Worm (Caenorhabditis elegans) whole organism, L2 larva: ENCODE results near the gene C13B4.1.

Source experiments
- C34F6.9 ChIP-seq: fragments of 150-350 bp; optimal IDR thresholded peaks from 2 replicates; lab custom pipeline; 2014; ENCODE audit warnings: missing biosample characterization, missing genetic modification characterization
- F13H6.1 ChIP-seq: sonication (generic microtip); optimal IDR thresholded peaks from 2 replicates; lab custom pipeline; 2016; ENCODE audit warnings: missing genetic modification characterization, missing compliant biosample characterization
- R02D3.7 ChIP-seq: fragments of 150-350 bp; optimal IDR thresholded peaks from 2 replicates; lab custom pipeline; 2014; ENCODE audit warnings: missing biosample characterization, missing genetic modification characterization
- Y55F3AM.14 ChIP-seq: fragments of 200-800 bp; sonication (Bioruptor generic); optimal IDR thresholded peaks from 2 replicates; lab custom pipeline; 2018; ENCODE audit warnings: mild to moderate bottlenecking, missing genetic modification characterization, missing compliant biosample characterization
- ZK546.5 ChIP-seq: sonication (generic microtip); optimal IDR thresholded peaks from 2 replicates; lab custom pipeline; 2017; ENCODE audit warnings: missing biosample characterization, missing genetic modification characterization
- alr-1 ChIP-seq: fragments of 150-350 bp; optimal IDR thresholded peaks from 2 replicates; lab custom pipeline; 2014; ENCODE audit warnings: missing biosample characterization, missing genetic modification characterization
- aly-2 ChIP-seq: fragments of 150-350 bp; optimal IDR thresholded peaks from 2 replicates; lab custom pipeline; 2014; ENCODE audit warnings: missing biosample characterization, missing genetic modification characterization
- ama-1 ChIP-seq: fragments of 150-350 bp; optimal IDR thresholded peaks from 2 replicates; lab custom pipeline; 2018; ENCODE audit warnings: inconsistent platforms
- blmp-1 ChIP-seq: sonication (generic microtip); optimal IDR thresholded peaks from 2 replicates; lab custom pipeline; 2017; ENCODE audit warnings: missing genetic modification characterization, mild to moderate bottlenecking, missing compliant biosample characterization, antibody characterized with exemption, moderate library complexity; ENCODE audit not compliant: insufficient read depth
- ceh-16 ChIP-seq: fragments of 150-350 bp; optimal IDR thresholded peaks from 2 replicates; lab custom pipeline; 2014; ENCODE audit warnings: missing biosample characterization, missing genetic modification characterization
- ceh-82 ChIP-seq: fragments of 150-350 bp; optimal IDR thresholded peaks from 2 replicates; lab custom pipeline; 2014; ENCODE audit warnings: missing biosample characterization, missing genetic modification characterization
- crh-2 ChIP-seq: sonication (generic microtip); optimal IDR thresholded peaks from 2 replicates; lab custom pipeline; 2017; ENCODE audit warnings: missing biosample characterization, missing genetic modification characterization
- dmd-4 ChIP-seq: sonication (generic microtip); optimal IDR thresholded peaks from 2 replicates; lab custom pipeline; 2017; ENCODE audit warnings: missing biosample characterization, missing genetic modification characterization
- egl-27 ChIP-seq: sonication (generic microtip); optimal IDR thresholded peaks from 3 replicates; lab custom pipeline; 2017; ENCODE audit warnings: missing biosample characterization, missing genetic modification reagents, missing genetic modification characterization
- elt-1 ChIP-seq: fragments of 150-350 bp; optimal IDR thresholded peaks from 2 replicates; lab custom pipeline; 2014; ENCODE audit warnings: missing biosample characterization, missing genetic modification characterization
- elt-3 ChIP-seq: sonication (generic microtip); optimal IDR thresholded peaks from 2 replicates; lab custom pipeline; 2017; ENCODE audit warnings: missing biosample characterization, missing genetic modification characterization
- fos-1 ChIP-seq: fragments of 150-350 bp; optimal IDR thresholded peaks from 2 replicates; lab custom pipeline; 2014; ENCODE audit warnings: missing biosample characterization, missing genetic modification characterization
- gmeb-1 ChIP-seq: fragments of 150-350 bp; optimal IDR thresholded peaks from 2 replicates; lab custom pipeline; 2014; ENCODE audit warnings: missing biosample characterization, missing genetic modification characterization
- lin-11 ChIP-seq: fragments of 150-350 bp; sonication (generic microtip); optimal IDR thresholded peaks from 2 replicates; lab custom pipeline; 2014; ENCODE audit warnings: missing biosample characterization, missing genetic modification characterization, inconsistent platforms, mixed read lengths
- lin-13 ChIP-seq: fragments of 150-350 bp; optimal IDR thresholded peaks from 2 replicates; lab custom pipeline; 2014; ENCODE audit warnings: missing biosample characterization, missing genetic modification reagents, missing genetic modification characterization
- lin-39 ChIP-seq: fragments of 150-350 bp; optimal IDR thresholded peaks from 2 replicates; lab custom pipeline; 2014; ENCODE audit warnings: missing biosample characterization, missing genetic modification reagents, missing genetic modification characterization
- lsy-2 ChIP-seq, 2 experiments: fragments of 150-350 bp in 1 of 2; sonication (generic microtip) in 1 of 2; optimal IDR thresholded peaks; 2 replicates each; lab custom pipeline; 2014 to 2017; ENCODE audit warnings: missing biosample characterization in 2 of 2, missing genetic modification characterization in 2 of 2
- mab-5 ChIP-seq: fragments of 150-350 bp; optimal IDR thresholded peaks from 2 replicates; lab custom pipeline; 2014; ENCODE audit warnings: missing biosample characterization, missing genetic modification characterization
- mbf-1 ChIP-seq: sonication (generic microtip); optimal IDR thresholded peaks from 2 replicates; lab custom pipeline; 2017; ENCODE audit warnings: missing biosample characterization, missing genetic modification characterization
- mdl-1 ChIP-seq, 2 experiments: fragments of 150-350 bp in 1 of 2; sonication (generic microtip) in 1 of 2; optimal IDR thresholded peaks; 2 replicates each; lab custom pipeline; 2017; ENCODE audit warnings: missing biosample characterization in 2 of 2, missing genetic modification characterization in 2 of 2
- nhr-10 ChIP-seq: sonication (generic microtip); optimal IDR thresholded peaks from 2 replicates; lab custom pipeline; 2017; ENCODE audit warnings: missing biosample characterization, missing genetic modification characterization
- nhr-11 ChIP-seq: fragments of 150-350 bp; optimal IDR thresholded peaks from 2 replicates; lab custom pipeline; 2014; ENCODE audit warnings: missing biosample characterization, missing genetic modification characterization
- nhr-12 ChIP-seq: fragments of 150-350 bp; optimal IDR thresholded peaks from 2 replicates; lab custom pipeline; 2014; ENCODE audit warnings: missing biosample characterization, missing genetic modification characterization
- nhr-129 ChIP-seq: fragments of 150-350 bp; optimal IDR thresholded peaks from 2 replicates; lab custom pipeline; 2014; ENCODE audit warnings: missing biosample characterization, missing genetic modification characterization
- nhr-21 ChIP-seq: fragments of 150-350 bp; optimal IDR thresholded peaks from 2 replicates; lab custom pipeline; 2014; ENCODE audit warnings: missing biosample characterization, missing genetic modification characterization
- nhr-23 ChIP-seq: fragments of 150-350 bp; optimal IDR thresholded peaks from 2 replicates; lab custom pipeline; 2014; ENCODE audit warnings: missing biosample characterization, missing genetic modification reagents, missing genetic modification characterization
- nhr-237 ChIP-seq: fragments of 150-350 bp; optimal IDR thresholded peaks from 2 replicates; lab custom pipeline; 2014; ENCODE audit warnings: missing biosample characterization, missing genetic modification characterization
- nhr-25 ChIP-seq: fragments of 150-350 bp; sonication (generic microtip); optimal IDR thresholded peaks from 3 replicates; lab custom pipeline; 2014; ENCODE audit warnings: missing biosample characterization, missing genetic modification characterization
- nhr-6 ChIP-seq: fragments of 150-350 bp; optimal IDR thresholded peaks from 2 replicates; lab custom pipeline; 2014; ENCODE audit warnings: missing biosample characterization, missing genetic modification characterization
- peb-1 ChIP-seq: fragments of 150-350 bp; optimal IDR thresholded peaks from 2 replicates; lab custom pipeline; 2014; ENCODE audit warnings: missing biosample characterization, missing genetic modification characterization
- sem-4 ChIP-seq: fragments of 150-350 bp; optimal IDR thresholded peaks from 2 replicates; lab custom pipeline; 2014; ENCODE audit warnings: missing biosample characterization, missing genetic modification reagents, missing genetic modification characterization
- skn-1 ChIP-seq: sonication (generic microtip); optimal IDR thresholded peaks from 2 replicates; lab custom pipeline; 2017; ENCODE audit warnings: missing biosample characterization, missing genetic modification characterization
- sma-3 ChIP-seq: sonication (generic microtip); optimal IDR thresholded peaks from 2 replicates; lab custom pipeline; 2016; ENCODE audit warnings: missing genetic modification reagents, missing genetic modification characterization, missing compliant biosample characterization
- snpc-4 ChIP-seq: fragments of 150-350 bp; optimal IDR thresholded peaks from 2 replicates; lab custom pipeline; 2014; ENCODE audit warnings: missing biosample characterization, missing genetic modification characterization
- unc-39 ChIP-seq: fragments of 150-350 bp; optimal IDR thresholded peaks from 2 replicates; lab custom pipeline; 2014; ENCODE audit warnings: missing biosample characterization, missing genetic modification characterization
- unc-55 ChIP-seq: fragments of 150-350 bp; sonication (generic microtip); optimal IDR thresholded peaks from 3 replicates; lab custom pipeline; 2014; ENCODE audit warnings: missing biosample characterization, missing genetic modification reagents, missing genetic modification characterization
- unc-62 ChIP-seq: fragments of 150-350 bp; optimal IDR thresholded peaks from 2 replicates; lab custom pipeline; 2014; ENCODE audit warnings: missing biosample characterization, missing genetic modification reagents, missing genetic modification characterization
- zag-1 ChIP-seq: fragments of 150-350 bp; optimal IDR thresholded peaks from 2 replicates; lab custom pipeline; 2014; ENCODE audit warnings: missing biosample characterization, missing genetic modification characterization
- ztf-1 ChIP-seq: fragments of 200-800 bp; sonication (Bioruptor generic); conservative IDR thresholded peaks from 2 replicates; pipeline ENCODE4 v1.3.6; 2022; ENCODE audit warnings: missing genetic modification characterization, missing compliant biosample characterization
- ztf-11 ChIP-seq: sonication (generic microtip); optimal IDR thresholded peaks from 2 replicates; lab custom pipeline; 2017; ENCODE audit warnings: missing biosample characterization, missing genetic modification characterization
- ztf-4 ChIP-seq: fragments of 150-350 bp; optimal IDR thresholded peaks from 2 replicates; lab custom pipeline; 2014; ENCODE audit warnings: missing biosample characterization, missing genetic modification characterization

Gene C13B4.1

DNA sequence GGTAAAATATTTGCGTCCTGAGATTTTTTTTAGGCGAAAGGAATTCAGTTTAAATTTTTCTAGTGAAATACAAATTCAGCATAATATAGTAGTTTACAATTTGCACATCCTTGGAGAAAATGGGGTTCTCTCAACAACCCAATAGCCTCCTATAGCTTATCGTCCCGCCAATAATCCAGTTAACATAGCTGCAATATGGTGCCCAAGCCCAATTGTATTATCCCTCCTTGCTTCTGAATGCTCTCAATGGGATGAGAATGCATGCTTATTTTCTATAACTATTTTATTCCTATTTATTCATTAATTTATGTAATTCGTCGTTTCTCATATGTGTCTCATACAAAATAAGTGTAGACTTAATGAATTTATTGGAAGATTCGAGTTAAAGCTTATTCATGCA is 9.4 kb downstream of the C13B4.1 start:
- TF ChIP-seq nhr-129 (no peak), unc-62 (GFP tag; lab: Kevin White, UChicago) (no peak), fos-1 (tag; lab: Kevin White, UChicago) (no peak), elt-1 (tag; lab: Kevin White, UChicago) (no peak), F13H6.1 (no peak), mbf-1 (tag; lab: Kevin White, UChicago) (no peak), blmp-1 (no peak), unc-55 (GFP tag; lab: Kevin White, UChicago) (no peak), alr-1 (tag; lab: Kevin White, UChicago) (no peak)

DNA sequence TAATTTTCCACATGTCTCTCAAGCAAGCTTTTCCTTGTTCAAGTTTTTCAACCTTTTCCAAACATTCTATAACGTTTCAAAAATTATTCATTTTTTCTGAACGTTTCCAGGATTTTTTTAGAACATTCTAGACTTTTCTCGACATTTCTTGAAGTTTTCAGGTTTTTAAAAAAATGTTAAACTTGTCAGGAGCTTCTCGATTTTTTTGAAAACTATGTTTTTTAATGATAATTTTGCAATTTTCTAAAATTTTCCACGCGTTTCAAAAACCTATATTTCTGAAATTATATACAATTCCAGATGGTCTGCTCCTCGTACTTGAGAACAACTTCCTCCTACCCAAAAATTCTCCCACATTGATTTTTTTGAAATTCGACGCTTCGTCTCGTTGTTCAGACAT is 24.1 kb downstream of the C13B4.1 start, which contains the start of gene dmsr-6:
Gene dmsr-6 (plus strand): TSS at position 301 of the 400 bp plus-strand sequence.
- no peak for TF ChIP-seq nhr-12
- TF ChIP-seq R02D3.7 (tag; lab: Kevin White, UChicago), result no peak
- TF ChIP-seq peb-1 (tag; lab: Kevin White, UChicago), result no peak
- no peak for TF ChIP-seq lin-39 (tag; lab: Kevin White, UChicago)

DNA sequence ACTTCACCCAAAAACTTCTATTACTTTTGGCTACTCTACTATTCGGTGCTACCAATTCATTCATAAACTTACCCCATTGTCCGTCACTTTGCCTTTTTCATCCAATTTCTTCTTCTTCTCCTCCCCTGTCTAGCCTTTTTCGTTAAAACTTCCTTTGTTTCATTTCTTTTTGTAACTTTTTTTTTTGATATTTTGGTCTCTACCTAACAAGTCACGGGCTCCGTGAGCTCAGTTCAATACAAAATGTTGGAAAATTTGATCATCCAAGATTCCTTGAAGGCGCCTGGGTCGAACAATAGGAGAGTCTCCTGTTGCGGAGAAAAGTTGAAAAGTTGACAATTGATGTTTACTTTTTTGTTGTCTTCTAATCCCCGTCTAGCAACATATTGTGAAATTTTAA is 27.5 kb downstream of the C13B4.1 start:
- TF ChIP-seq ztf-4 (tag; lab: Kevin White, UChicago) (no peak), ztf-1 (no peak), nhr-129 (no peak)

DNA sequence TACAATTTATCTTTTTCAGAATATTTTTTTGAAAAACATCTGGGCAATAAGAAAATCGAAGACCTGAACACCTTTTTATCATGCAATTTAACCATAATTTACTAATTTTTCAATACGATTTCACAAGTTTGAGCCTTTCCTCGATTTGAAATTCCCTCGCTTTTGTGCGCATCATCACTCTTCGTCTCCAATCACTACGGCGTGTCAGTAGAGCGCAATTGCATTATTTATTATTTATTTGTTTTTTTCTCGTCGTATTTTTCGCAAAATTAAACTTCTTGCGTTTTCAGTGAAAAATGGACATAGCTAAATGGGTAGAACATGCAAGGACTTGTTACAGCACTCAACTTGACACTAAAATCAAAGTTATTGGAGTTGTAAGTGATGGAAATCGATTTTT is 38.3 kb downstream of the C13B4.1 start, which contains the start of gene smg-8:
Gene smg-8 (plus strand): TSS at position 266 of the 400 bp plus-strand sequence.
- no peak for TF ChIP-seq skn-1 (tag; lab: Kevin White, UChicago)
- TF ChIP-seq nhr-12, result no peak
- TF ChIP-seq alr-1 (tag; lab: Kevin White, UChicago), result no peak
- TF ChIP-seq unc-39 (tag; lab: Kevin White, UChicago), result no peak
- no peak for TF ChIP-seq elt-1 (tag; lab: Kevin White, UChicago)
- peak; percentile 68 for TF ChIP-seq snpc-4
- peak; percentile 65 for TF ChIP-seq nhr-6 (tag; lab: Kevin White, UChicago)
- no peak for TF ChIP-seq ama-1 (lab: Kevin White, UChicago)
- peak; percentile 75 for TF ChIP-seq nhr-25 (tag; lab: Kevin White, UChicago)
- peak; percentile 5 for TF ChIP-seq ceh-16 (tag; lab: Kevin White, UChicago)
- TF ChIP-seq mdl-1 (tag; optimal IDR thresholded peaks at IDR 0.05; lab: Kevin White, UChicago), result no peak
- TF ChIP-seq unc-62 (GFP tag; lab: Kevin White, UChicago), result no peak
- no peak for TF ChIP-seq lin-39 (tag; lab: Kevin White, UChicago)
- TF ChIP-seq mbf-1 (tag; lab: Kevin White, UChicago), result no peak
- TF ChIP-seq unc-55 (GFP tag; lab: Kevin White, UChicago), result peak; percentile 95
- no peak for TF ChIP-seq ztf-1
- peak; percentile 74 to 88 for TF ChIP-seq lsy-2 (tag; optimal IDR thresholded peaks at IDR 0.05; lab: Kevin White, UChicago)
- no peak for TF ChIP-seq sma-3 (GFP tag; lab: Kevin White, UChicago)
- peak; percentile 50 for TF ChIP-seq sem-4 (tag; lab: Kevin White, UChicago)
- TF ChIP-seq blmp-1, result no peak
- TF ChIP-seq peb-1 (tag; lab: Kevin White, UChicago), result no peak
- peak; percentile 77 for TF ChIP-seq crh-2 (tag; lab: Kevin White, UChicago)
- TF ChIP-seq ztf-11 (tag; lab: Kevin White, UChicago), result no peak
- no peak for TF ChIP-seq nhr-23 (tag; lab: Kevin White, UChicago)
- peak; percentile 16 for TF ChIP-seq ZK546.5 (tag; lab: Kevin White, UChicago)
- no peak for TF ChIP-seq egl-27 (tag; lab: Kevin White, UChicago)
- peak; percentile 2 for TF ChIP-seq ztf-4 (tag; lab: Kevin White, UChicago)
- no peak for TF ChIP-seq nhr-10
- TF ChIP-seq fos-1 (tag; lab: Kevin White, UChicago), result peak; percentile 36
- peak; percentile 43 for TF ChIP-seq F13H6.1
- TF ChIP-seq R02D3.7 (tag; lab: Kevin White, UChicago), result no peak
- TF ChIP-seq nhr-11 (tag; lab: Kevin White, UChicago), result no peak
- peak; percentile 57 for TF ChIP-seq nhr-21
- no peak for TF ChIP-seq aly-2 (tag; lab: Kevin White, UChicago)
- TF ChIP-seq lin-13, result peak; percentile 85
- peak; percentile 72 for TF ChIP-seq nhr-129
- TF ChIP-seq zag-1 (tag; lab: Kevin White, UChicago), result peak; percentile 47
- peak; percentile 75 for TF ChIP-seq mab-5
- no peak for TF ChIP-seq ceh-82 (tag; lab: Kevin White, UChicago)
- no peak for TF ChIP-seq nhr-237
- peak; percentile 97 for TF ChIP-seq gmeb-1 (tag; lab: Kevin White, UChicago)
- no peak for TF ChIP-seq elt-3 (tag; lab: Kevin White, UChicago)
- no peak for TF ChIP-seq dmd-4 (tag; lab: Kevin White, UChicago)
- peak; percentile 86 for TF ChIP-seq C34F6.9 (tag; lab: Kevin White, UChicago)
- no peak for TF ChIP-seq Y55F3AM.14 (GFP tag; lab: Kevin White, UChicago)
- peak; percentile 22 for TF ChIP-seq lin-11 (tag; lab: Kevin White, UChicago)
